Worm (Caenorhabditis elegans): ENCODE results near the gene grd-4.

grd-4 gene

DNA sequence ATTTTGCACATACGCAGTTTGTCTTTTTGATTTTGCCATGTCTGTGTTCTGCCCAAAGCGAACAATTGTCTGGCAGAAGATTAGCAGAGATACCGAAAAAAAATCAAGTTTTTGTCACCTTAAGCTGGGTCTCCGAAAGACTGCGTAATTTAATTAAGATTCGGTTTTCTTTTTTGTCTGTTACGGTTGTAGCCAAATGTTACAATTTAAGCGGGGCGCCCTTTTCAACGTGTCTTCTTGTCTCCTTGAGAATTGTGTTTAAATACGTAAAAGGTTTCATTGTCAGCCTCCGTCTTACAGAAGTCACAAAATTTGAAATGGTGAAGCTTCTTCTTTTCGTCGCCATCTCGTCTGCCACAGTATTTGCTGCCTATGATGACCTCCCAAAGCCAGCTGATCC, 1.3 kb upstream of the grd-4 start, which contains the start of gene grd-14:
TSS of gene grd-14 (plus strand) at position 301 of the 400 bp plus-strand sequence.
- TF ChIP-seq nfya-1 (tag; optimal IDR thresholded peaks at IDR 0.05; ENCODE audit: borderline replicate concordance, insufficient read depth) (no peak), nfya-2 (GFP tag; IDR thresholded peaks at IDR 0.05) (no peak), B0019.2 (GFP tag; conservative IDR thresholded peaks at IDR 0.05) (no peak), chd-7 (tag; optimal IDR thresholded peaks at IDR 0.05) (no peak), mxl-1 (tag; optimal IDR thresholded peaks at IDR 0.05) (no peak)

ce11 chrX:8504207-8504606, 3.2 kb downstream of the grd-4 start:
- TF ChIP-seq ceh-40 (GFP tag; IDR thresholded peaks at IDR 0.05): no peak
- no peak for TF ChIP-seq zim-3 (tag; optimal IDR thresholded peaks at IDR 0.05)
- TF ChIP-seq pbrm-1 (GFP tag; IDR thresholded peaks at IDR 0.05): no peak
- TF ChIP-seq nhr-27 (tag; optimal IDR thresholded peaks at IDR 0.05): no peak

DNA sequence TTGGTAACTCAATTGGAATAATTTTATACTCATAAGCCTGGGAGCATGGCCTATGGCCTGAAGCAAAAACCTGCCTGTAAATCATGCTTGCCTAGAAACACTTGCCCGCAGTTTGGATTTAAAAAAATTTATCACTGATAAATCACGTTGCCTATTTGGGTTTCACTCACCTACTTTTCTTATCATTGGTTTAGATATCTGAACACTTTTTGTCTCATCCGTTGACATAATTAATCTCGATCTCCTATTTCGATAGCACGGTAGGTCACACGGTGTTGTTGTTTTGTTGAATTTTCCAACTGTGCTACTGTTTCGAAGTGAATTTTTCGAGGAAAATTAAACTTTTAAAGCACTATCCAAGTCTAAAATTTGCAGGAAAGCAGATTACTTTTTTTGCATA, 6.0 kb downstream of the grd-4 start:
- TF ChIP-seq Y53G8AR.9 (GFP tag; conservative IDR thresholded peaks at IDR 0.05) (no peak), pha-4 (tag; optimal IDR thresholded peaks at IDR 0.05) (no peak), K12H6.12 (tag; optimal IDR thresholded peaks at IDR 0.05) (no peak), Y79H2A.3 (GFP tag; conservative IDR thresholded peaks at IDR 0.05) (no peak), F22D6.2 (tag; optimal IDR thresholded peaks at IDR 0.05) (no peak), madf-10 (tag; optimal IDR thresholded peaks at IDR 0.05) (no peak), hlh-12 (tag; optimal IDR thresholded peaks at IDR 0.05) (no peak), lsl-1 (GFP tag; optimal IDR thresholded peaks at IDR 0.05) (no peak), Y56A3A.18 (GFP tag; IDR thresholded peaks at IDR 0.05) (no peak), sea-2 (GFP tag; IDR thresholded peaks at IDR 0.05) (no peak), rpc-1 (optimal IDR thresholded peaks at IDR 0.05) (no peak), rpc-1 (tag; optimal IDR thresholded peaks at IDR 0.05) (no peak), akir-1 (GFP tag; optimal IDR thresholded peaks at IDR 0.05) (no peak), C17E4.6 (GFP tag; IDR thresholded peaks at IDR 0.05) (no peak)

DNA sequence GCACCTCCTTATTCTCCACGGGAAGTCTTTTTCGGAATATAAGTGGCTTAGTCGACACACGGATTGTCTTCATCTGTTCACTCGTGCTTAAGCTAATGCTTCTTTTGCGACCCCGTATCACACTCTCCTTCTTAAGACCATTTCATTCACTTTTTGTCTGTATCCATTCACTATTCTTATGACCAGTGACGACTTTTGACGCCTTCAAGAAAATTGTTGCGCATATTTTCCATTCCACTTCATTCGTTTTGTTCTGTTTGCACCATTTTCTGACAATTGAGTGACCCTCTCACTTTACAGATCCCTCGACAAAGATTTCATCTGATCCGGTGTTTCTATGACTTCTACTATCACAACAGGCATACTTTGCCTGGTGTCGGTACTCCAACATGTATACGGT, 6.6 kb downstream of the grd-4 start, which contains the start of gene H03E18.1:
TSS of gene H03E18.1 (plus strand) at position 301 of the 400 bp plus-strand sequence.
- no peak for TF ChIP-seq unc-62 (GFP tag; optimal IDR thresholded peaks at IDR 0.05)
- no peak for TF ChIP-seq atf-7 (tag; optimal IDR thresholded peaks at IDR 0.05)
- no peak for TF ChIP-seq F39B2.1 (GFP tag; IDR thresholded peaks at IDR 0.05)
- no peak for TF ChIP-seq efl-1 (GFP tag; optimal IDR thresholded peaks at IDR 0.05)
- TF ChIP-seq hmg-20 (GFP tag; IDR thresholded peaks at IDR 0.05): no peak
- no peak for TF ChIP-seq F37B4.10 (GFP tag; IDR thresholded peaks at IDR 0.05)
- TF ChIP-seq Y95B8A.8 (GFP tag; IDR thresholded peaks at IDR 0.05): no peak
- no peak for TF ChIP-seq rcor-1 (GFP tag; IDR thresholded peaks at IDR 0.05)
- no peak for TF ChIP-seq ceh-27 (GFP tag; optimal IDR thresholded peaks at IDR 0.05)
- TF ChIP-seq ceh-58 (GFP tag; IDR thresholded peaks at IDR 0.05): no peak
- TF ChIP-seq C17E4.6 (GFP tag; IDR thresholded peaks at IDR 0.05): no peak
- no peak for TF ChIP-seq dox-1 (GFP tag; IDR thresholded peaks at IDR 0.05)
- TF ChIP-seq chd-7 (tag; optimal IDR thresholded peaks at IDR 0.05): no peak
- TF ChIP-seq dpl-1 (GFP tag; optimal IDR thresholded peaks at IDR 0.05): no peak
- no peak for TF ChIP-seq akir-1 (GFP tag; optimal IDR thresholded peaks at IDR 0.05)
- no peak for TF ChIP-seq madf-6 (GFP tag; IDR thresholded peaks at IDR 0.05)

Measured in whole organism, young adult.